Fruit fly (Drosophila melanogaster): Measurements from ENCODE around the gene CG15601.

CG15601 gene

DNA sequence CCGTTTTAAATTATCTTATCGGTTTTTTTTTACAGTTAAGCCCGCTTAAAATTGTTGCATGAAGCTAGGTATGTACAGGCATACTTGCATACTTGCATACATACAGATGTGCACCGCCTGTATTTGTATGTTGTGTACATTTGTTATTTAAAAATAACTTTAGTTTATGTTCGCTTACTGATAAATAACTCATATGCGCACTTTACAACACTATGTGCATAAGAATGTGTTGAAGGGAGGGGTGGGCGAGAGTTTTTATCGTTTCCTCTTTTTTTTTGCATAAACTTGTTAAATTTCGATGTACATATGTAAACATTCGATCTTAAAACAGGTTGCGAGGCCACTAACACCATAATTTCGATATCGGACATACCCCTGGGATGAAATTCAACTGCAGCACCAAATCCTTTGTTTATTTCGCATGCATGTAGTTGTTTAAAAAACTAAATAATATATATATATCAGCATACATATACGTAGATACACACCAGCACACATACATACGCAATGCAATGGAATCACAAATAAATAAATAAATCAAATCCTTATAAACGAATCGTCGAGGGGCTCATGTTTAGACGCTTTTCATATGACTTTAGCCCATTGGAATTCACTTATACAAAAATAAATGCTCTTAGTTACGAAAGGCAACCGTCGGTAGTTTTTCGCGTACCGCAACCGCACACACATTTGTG is 49.5 kb downstream of the CG15601 start:
- TF ChIP-seq CG6808 (GFP tag; optimal IDR thresholded peaks at IDR 0.05) (no peak), Ets96B (tag; optimal IDR thresholded peaks at IDR 0.05) (no peak), Ets21C (GFP tag; optimal IDR thresholded peaks at IDR 0.05) (no peak), CG8119 (GFP tag; IDR thresholded peaks at IDR 0.05) (no peak), CG8319 (GFP tag; optimal IDR thresholded peaks at IDR 0.05) (no peak), CG11294 (GFP tag; IDR thresholded peaks at IDR 0.05) (no peak), Eip78C (GFP tag) (no peak), CG11902 (GFP tag; optimal IDR thresholded peaks at IDR 0.05) (no peak), CG1621 (tag; optimal IDR thresholded peaks at IDR 0.05) (no peak), Smox (GFP tag; optimal IDR thresholded peaks at IDR 0.05) (no peak), fd59A (GFP tag; optimal IDR thresholded peaks at IDR 0.05) (no peak), lz (GFP tag; optimal IDR thresholded peaks at IDR 0.05) (no peak), Blimp-1 (GFP tag; optimal IDR thresholded peaks at IDR 0.05) (no peak), fkh (GFP tag; optimal IDR thresholded peaks at IDR 0.05) (no peak), dsx (GFP tag; optimal IDR thresholded peaks at IDR 0.05; ENCODE audit: poor library complexity, severe bottlenecking) (no peak), Hr39 (GFP tag; optimal IDR thresholded peaks at IDR 0.05) (no peak), acj6 (GFP tag; optimal IDR thresholded peaks at IDR 0.05) (no peak), fd85E (GFP tag; optimal IDR thresholded peaks at IDR 0.05) (no peak)

DNA sequence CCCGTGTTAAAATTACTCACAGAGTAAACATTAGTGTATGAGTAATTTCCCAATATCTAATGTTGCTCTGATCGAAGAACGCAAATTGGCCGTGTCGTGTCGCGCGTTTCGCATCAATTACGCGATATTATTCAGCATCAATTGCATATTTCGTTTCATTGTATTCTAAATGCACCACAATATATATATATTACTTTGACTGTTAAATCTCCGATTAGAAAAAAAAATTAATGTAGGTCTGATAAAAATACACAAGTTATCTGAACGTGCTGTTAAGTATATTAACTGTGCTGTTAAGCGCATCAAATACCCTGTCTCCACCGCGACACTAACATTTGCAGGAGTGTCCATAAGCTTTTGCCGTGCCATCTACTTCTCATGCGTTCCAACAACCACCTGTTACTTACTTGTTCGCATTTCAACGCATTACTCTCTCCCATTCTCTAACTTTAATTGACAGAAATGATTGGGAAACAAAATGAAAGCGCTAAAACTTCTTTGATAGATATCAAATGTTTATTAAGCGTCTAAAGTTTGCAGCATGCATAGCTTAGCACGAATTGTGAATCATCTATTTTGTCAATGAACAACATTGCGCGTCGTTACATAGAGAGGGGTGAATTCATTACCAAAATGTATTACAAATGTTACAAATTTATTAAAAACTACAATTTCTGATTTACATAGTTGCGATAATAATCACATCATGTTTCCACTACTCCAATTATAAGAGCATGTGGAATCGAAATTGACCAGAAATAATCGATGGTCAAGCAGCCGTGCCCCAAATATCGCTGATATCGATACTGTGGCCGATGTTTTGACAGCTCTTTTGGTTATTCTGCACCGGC is 50.2 kb downstream of the CG15601 start, which contains the start of the genes Graf and mRpL3:
Gene Graf, minus strand, starts transcription at position 287 of the 851 bp plus-strand sequence.
Gene mRpL3, plus strand, starts transcription at position 802 of the 851 bp plus-strand sequence.
- peak; percentile 3 for TF ChIP-seq lz (GFP tag; optimal IDR thresholded peaks at IDR 0.05)
- peak; percentile 21 for TF ChIP-seq cyc (GFP tag; optimal IDR thresholded peaks at IDR 0.05)
- peak; percentile 53 for TF ChIP-seq Eip78C (GFP tag)
- TF ChIP-seq CG32006 (GFP tag; optimal IDR thresholded peaks at IDR 0.05), result no peak
- TF ChIP-seq pdm3 (GFP tag; optimal IDR thresholded peaks at IDR 0.05), result no peak
- no peak for TF ChIP-seq spab (GFP tag; optimal IDR thresholded peaks at IDR 0.05)
- peak; percentile 36 for TF ChIP-seq fkh (GFP tag; optimal IDR thresholded peaks at IDR 0.05)
- no peak for TF ChIP-seq CG10669 (GFP tag; optimal IDR thresholded peaks at IDR 0.05)
- no peak for TF ChIP-seq CG31627 (GFP tag; optimal IDR thresholded peaks at IDR 0.05)
- TF ChIP-seq achi (GFP tag; optimal IDR thresholded peaks at IDR 0.05), result no peak
- no peak for TF ChIP-seq CG8319 (GFP tag; optimal IDR thresholded peaks at IDR 0.05)
- no peak for TF ChIP-seq Ets96B (tag; optimal IDR thresholded peaks at IDR 0.05)
- TF ChIP-seq fd85E (GFP tag; optimal IDR thresholded peaks at IDR 0.05), result no peak
- TF ChIP-seq Blimp-1 (GFP tag; optimal IDR thresholded peaks at IDR 0.05), result no peak

DNA sequence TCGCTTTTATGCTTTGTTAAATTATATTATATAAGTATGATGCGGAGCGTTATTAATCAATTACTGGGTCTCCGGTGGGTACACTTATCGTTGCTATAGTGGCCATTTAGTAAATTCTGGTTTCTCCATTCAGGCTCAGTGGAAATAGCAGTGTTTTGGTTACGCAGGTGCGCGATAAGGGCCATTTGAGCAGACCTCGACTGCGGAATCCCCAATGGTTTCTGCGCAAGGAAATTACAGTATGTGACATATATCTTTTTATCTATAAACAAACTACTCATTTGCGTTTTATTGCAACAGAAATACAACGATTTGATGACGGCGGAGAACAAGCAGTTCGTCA is 50.8 kb downstream of the CG15601 start:
- TF ChIP-seq Ets21C (GFP tag; optimal IDR thresholded peaks at IDR 0.05) (no peak), Met (GFP tag; optimal IDR thresholded peaks at IDR 0.05) (no peak), CG6808 (GFP tag; optimal IDR thresholded peaks at IDR 0.05) (no peak), dsx (GFP tag; optimal IDR thresholded peaks at IDR 0.05; ENCODE audit: poor library complexity, severe bottlenecking) (no peak), pdm3 (GFP tag; optimal IDR thresholded peaks at IDR 0.05) (no peak), topi (GFP tag; optimal IDR thresholded peaks at IDR 0.05) (no peak), CG4318 (GFP tag; optimal IDR thresholded peaks at IDR 0.05) (no peak), vri (GFP tag; optimal IDR thresholded peaks at IDR 0.05) (no peak), Eip75B (GFP tag; optimal IDR thresholded peaks at IDR 0.05) (no peak), Smox (GFP tag; optimal IDR thresholded peaks at IDR 0.05) (no peak), Sox102F (GFP tag; optimal IDR thresholded peaks at IDR 0.05) (no peak), ss (GFP tag; optimal IDR thresholded peaks at IDR 0.05) (no peak), Eip78C (GFP tag) (no peak), dac (GFP tag; optimal IDR thresholded peaks at IDR 0.05) (no peak), salr (GFP tag; optimal IDR thresholded peaks at IDR 0.05) (no peak)

Measured in whole organism, prepupa.